Worm (Caenorhabditis elegans) whole organism, L3 larva: ENCODE data around the gene sru-4.

Source experiments
- ceh-16 ChIP-seq: sonication (generic microtip); optimal IDR thresholded peaks from 2 replicates; lab custom pipeline; 2017; ENCODE audit warnings: missing biosample characterization, missing genetic modification characterization
- egl-27 ChIP-seq: sonication (generic microtip); optimal IDR thresholded peaks from 4 replicates; lab custom pipeline; 2017; ENCODE audit warnings: missing biosample characterization, missing genetic modification reagents, missing genetic modification characterization
- elt-3 ChIP-seq, 3 experiments: fragments of 150-350 bp in 1 of 3; sonication (generic microtip) in 2 of 3; optimal IDR thresholded peaks; 2 replicates in 2 of 3; 4 replicates in 1 of 3; lab custom pipeline; 2014 to 2017; ENCODE audit warnings: missing biosample characterization in 3 of 3, missing genetic modification characterization in 3 of 3
- mdl-1 ChIP-seq: fragments of 150-350 bp; optimal IDR thresholded peaks from 2 replicates; lab custom pipeline; 2014; ENCODE audit warnings: missing biosample characterization, missing genetic modification characterization
- nhr-77 ChIP-seq: fragments of 150-350 bp; optimal IDR thresholded peaks from 2 replicates; lab custom pipeline; 2014; ENCODE audit warnings: missing biosample characterization, missing genetic modification characterization
- pha-4 ChIP-seq: fragments of 150-350 bp; optimal IDR thresholded peaks from 2 replicates; lab custom pipeline; 2014; ENCODE audit warnings: missing biosample characterization, missing genetic modification reagents, missing genetic modification characterization
- unc-39 ChIP-seq: sonication (generic microtip); optimal IDR thresholded peaks from 4 replicates; lab custom pipeline; 2017; ENCODE audit warnings: missing biosample characterization, missing genetic modification characterization

- no peak for TF ChIP-seq nhr-77 (tag; lab: Kevin White, UChicago)
- no peak for TF ChIP-seq pha-4 (tag; lab: Kevin White, UChicago)
- no peak for TF ChIP-seq mdl-1 (tag; lab: Kevin White, UChicago)
- TF ChIP-seq elt-3 (tag; optimal IDR thresholded peaks at IDR 0.05; lab: Kevin White, UChicago), result no peak
- no peak for TF ChIP-seq unc-39 (tag; lab: Kevin White, UChicago)
- no peak for TF ChIP-seq ceh-16
- TF ChIP-seq egl-27, result no peak
Measured at ce11 chrIV:9480936-9481335, 17.3 kb upstream of the sru-4 start, which contains the start of gene cng-3.
